Fruit fly (Drosophila melanogaster) whole organism, wandering third instar larva: Measurements from ENCODE around the gene Idh3a.
A peak's percentile ranks its signal among the peaks of the same experiment; 100 is the strongest.

Experiments used
- CG32264 ChIP-seq: fragments of 200-800 bp; sonication (Bioruptor generic); optimal IDR thresholded peaks from 2 replicates; lab custom pipeline; 2016; ENCODE audit warnings: missing biosample characterization, missing genetic modification characterization
- Hr83 ChIP-seq: fragments of 200-300 bp; sonication (Bioruptor generic); optimal IDR thresholded peaks from 2 replicates; lab custom pipeline; 2016; ENCODE audit warnings: missing biosample characterization, mild to moderate bottlenecking, missing genetic modification characterization, moderate library complexity; ENCODE audit not compliant: poor library complexity, severe bottlenecking
- br ChIP-seq: fragments of 200-800 bp; sonication (Bioruptor generic); optimal IDR thresholded peaks from 2 replicates; lab custom pipeline; 2016; ENCODE audit warnings: missing biosample characterization, missing genetic modification characterization
- jim ChIP-seq: fragments of 175-275, 200-325 bp; sonication (Bioruptor generic); optimal IDR thresholded peaks from 2 replicates; lab custom pipeline; 2016; ENCODE audit warnings: missing biosample characterization, mild to moderate bottlenecking, missing genetic modification characterization
- psq ChIP-seq: fragments of 200-800 bp; sonication (Bioruptor generic); optimal IDR thresholded peaks from 3 replicates; lab custom pipeline; 2017; ENCODE audit warnings: missing biosample characterization, mild to moderate bottlenecking, missing genetic modification characterization, moderate library complexity

dm6 chrX:19501274-19501673 lies 20.3 kb downstream of the Idh3a start:
- TF ChIP-seq CG32264: no peak
- peak; percentile 3 for TF ChIP-seq br (GFP tag; lab: Kevin White, UChicago)
- no peak for TF ChIP-seq Hr83 (GFP tag; lab: Kevin White, UChicago)
- no peak for TF ChIP-seq jim (GFP tag; lab: Kevin White, UChicago)
- no peak for TF ChIP-seq psq (GFP tag; lab: Kevin White, UChicago)
